ENCODE assay signal across 2 fruit fly cellular contexts in genomic region chr2L:13827557-13827956, dm6.
TF ChIP-seq lines count a peak whose summit lies in the region.

Gene PolG1 (minus strand): TSS chr2L:13827772.

- TF ChIP-seq CTCF in whole organism, embryonic (GFP tag; optimal IDR thresholded peaks at IDR 0.05; lab: Kevin White, UChicago), result no peak

TF ChIP-seq in whole organism, embryonic, 481 proteins besides CTCF, POLR2A, EP300 and RAD21:
- TF ChIP-seq CG2116 (GFP tag; optimal IDR thresholded peaks at IDR 0.05; lab: Kevin White, UChicago), result peak; percentile 12
- TF ChIP-seq Myb (GFP tag; optimal IDR thresholded peaks at IDR 0.05; lab: Kevin White, UChicago), result peak; percentile 81
- TF ChIP-seq CG34224 (GFP tag; IDR thresholded peaks at IDR 0.05; lab: Robert Waterston, UW; ENCODE audit: partially characterized antibody), result peak; percentile 20; the same call in 1 of the 3 replicates
- no peak for TF ChIP-seq NfI (GFP tag; optimal IDR thresholded peaks at IDR 0.05; lab: Kevin White, UChicago)
- TF ChIP-seq crol (GFP tag; IDR thresholded peaks at IDR 0.05; lab: Robert Waterston, UW), result no peak
- no peak for TF ChIP-seq CG2202 (tag; optimal IDR thresholded peaks at IDR 0.05; lab: Kevin White, UChicago)
- peak; percentile 64 for TF ChIP-seq CG9797 (GFP tag; optimal IDR thresholded peaks at IDR 0.05; lab: Kevin White, UChicago)
- TF ChIP-seq danr (GFP tag; IDR thresholded peaks at IDR 0.05; lab: Robert Waterston, UW), result no peak
- TF ChIP-seq Kr (GFP tag; optimal IDR thresholded peaks at IDR 0.05; lab: Kevin White, UChicago), result no peak
- TF ChIP-seq stwl (tag; optimal IDR thresholded peaks at IDR 0.05; lab: Kevin White, UChicago), result no peak
- TF ChIP-seq E2f2 (GFP tag; IDR thresholded peaks at IDR 0.05; lab: Robert Waterston, UW), result peak; percentile 31
- no peak for TF ChIP-seq CG34376 (GFP tag; optimal IDR thresholded peaks at IDR 0.05; lab: Kevin White, UChicago)
- no peak for TF ChIP-seq exex (tag; optimal IDR thresholded peaks at IDR 0.05; lab: Kevin White, UChicago)
- TF ChIP-seq CG4360 (GFP tag; IDR thresholded peaks at IDR 0.05; lab: Robert Waterston, UW), result no peak
- peak; percentile 29 for TF ChIP-seq pzg (GFP tag; optimal IDR thresholded peaks at IDR 0.05; lab: Kevin White, UChicago)
- TF ChIP-seq BEAF-32 (GFP tag; optimal IDR thresholded peaks at IDR 0.05; lab: Kevin White, UChicago), result peak; percentile 28
- no peak for TF ChIP-seq tx (GFP tag; optimal IDR thresholded peaks at IDR 0.05; lab: Kevin White, UChicago)
- TF ChIP-seq amos (GFP tag; IDR thresholded peaks at IDR 0.05; lab: Robert Waterston, UW; ENCODE audit: partially characterized antibody), result 0 out of 2 replicates have a peak, but pooled peaks have one; percentile 8
- peak; percentile 58 for TF ChIP-seq MBD-R2 (GFP tag; IDR thresholded peaks at IDR 0.05; lab: Robert Waterston, UW)
- peak; percentile 28; the same call in 1 of the 2 replicates for TF ChIP-seq CG13287 (GFP tag; IDR thresholded peaks at IDR 0.05; lab: Robert Waterston, UW; ENCODE audit: partially characterized antibody)
- TF ChIP-seq MESR4 (GFP tag; optimal IDR thresholded peaks at IDR 0.05; lab: Kevin White, UChicago), result peak; percentile 14
- peak; percentile 66 for TF ChIP-seq gfzf (GFP tag; optimal IDR thresholded peaks at IDR 0.05; lab: Kevin White, UChicago)
- TF ChIP-seq CG4617 (GFP tag; optimal IDR thresholded peaks at IDR 0.05; lab: Kevin White, UChicago; ENCODE audit: borderline replicate concordance), result peak; percentile 22
- TF ChIP-seq YL-1 (GFP tag; optimal IDR thresholded peaks at IDR 0.05; lab: Kevin White, UChicago), result peak; percentile 24
- no peak for TF ChIP-seq CG10321 (GFP tag; IDR thresholded peaks at IDR 0.05; lab: Robert Waterston, UW)
- TF ChIP-seq stc (GFP tag; IDR thresholded peaks at IDR 0.05; lab: Robert Waterston, UW), result no peak
- peak; percentile 38 for TF ChIP-seq Dp (GFP tag; optimal IDR thresholded peaks at IDR 0.05; lab: Kevin White, UChicago)
- TF ChIP-seq NK7.1 (GFP tag; optimal IDR thresholded peaks at IDR 0.05; lab: Kevin White, UChicago), result no peak
- TF ChIP-seq peb (GFP tag; IDR thresholded peaks at IDR 0.05; lab: Robert Waterston, UW), result no peak
- TF ChIP-seq sqz (GFP tag; optimal IDR thresholded peaks at IDR 0.05; lab: Kevin White, UChicago), result no peak

TF ChIP-seq in whole organism, prepupa, 60 proteins besides CTCF, POLR2A, EP300 and RAD21:
- no peak for TF ChIP-seq CG6276 (GFP tag; optimal IDR thresholded peaks at IDR 0.05; lab: Kevin White, UChicago)
- TF ChIP-seq CG8319 (GFP tag; optimal IDR thresholded peaks at IDR 0.05; lab: Kevin White, UChicago), result no peak
- TF ChIP-seq CG1621 (tag; optimal IDR thresholded peaks at IDR 0.05; lab: Kevin White, UChicago), result peak; percentile 77
- no peak for TF ChIP-seq CG34406 (GFP tag; optimal IDR thresholded peaks at IDR 0.05; lab: Kevin White, UChicago)
- no peak for TF ChIP-seq acj6 (GFP tag; optimal IDR thresholded peaks at IDR 0.05; lab: Kevin White, UChicago)
